Fruit fly (Drosophila melanogaster) whole organism, wandering third instar larva: ENCODE data around the gene ewg.

Experiments
- Abd-B ChIP-seq: fragments of >200 bp; optimal IDR thresholded peaks from 2 replicates; lab custom pipeline; 2017; ENCODE audit warnings: missing biosample characterization, missing genetic modification characterization
- CG32264 ChIP-seq: fragments of 200-800 bp; sonication (Bioruptor generic); optimal IDR thresholded peaks from 2 replicates; lab custom pipeline; 2016; ENCODE audit warnings: missing biosample characterization, missing genetic modification characterization
- CG9705 ChIP-seq: fragments of 200-800 bp; sonication (Bioruptor generic); optimal IDR thresholded peaks from 2 replicates; lab custom pipeline; 2018; ENCODE audit warnings: missing biosample characterization, mild to moderate bottlenecking, missing genetic modification characterization
- CrebA ChIP-seq: fragments of 200-800 bp; sonication (Bioruptor generic); optimal IDR thresholded peaks from 2 replicates; lab custom pipeline; 2016; ENCODE audit warnings: missing biosample characterization, mild to moderate bottlenecking, missing genetic modification characterization, borderline replicate concordance
- Dfd ChIP-seq: fragments of >200 bp; optimal IDR thresholded peaks from 2 replicates; lab custom pipeline; 2017; ENCODE audit warnings: missing biosample characterization, missing genetic modification characterization
- Dif ChIP-seq: fragments of 200-275, 200-300 bp; sonication (Bioruptor generic); optimal IDR thresholded peaks from 2 replicates; lab custom pipeline; 2018; ENCODE audit warnings: missing biosample characterization, missing genetic modification characterization; ENCODE audit not compliant: partially characterized antibody
- GATAd ChIP-seq: sonication (Bioruptor generic); optimal IDR thresholded peaks from 2 replicates; lab custom pipeline; 2016; ENCODE audit warnings: missing biosample characterization, missing genetic modification characterization
- HLH106 ChIP-seq: fragments of 200-800 bp; optimal IDR thresholded peaks from 3 replicates; lab custom pipeline; 2019; ENCODE audit warnings: missing biosample characterization, mild to moderate bottlenecking, missing genetic modification characterization, moderate library complexity
- Hnf4 ChIP-seq: fragments of 200-800 bp; sonication (Bioruptor generic); optimal IDR thresholded peaks from 2 replicates; lab custom pipeline; 2016; ENCODE audit warnings: missing biosample characterization, mild to moderate bottlenecking, missing genetic modification characterization
- Hr78 ChIP-seq: fragments of >200 bp; optimal IDR thresholded peaks from 2 replicates; lab custom pipeline; 2017; ENCODE audit warnings: missing biosample characterization, missing genetic modification characterization
- Hr83 ChIP-seq: fragments of 200-300 bp; sonication (Bioruptor generic); optimal IDR thresholded peaks from 2 replicates; lab custom pipeline; 2016; ENCODE audit warnings: missing biosample characterization, mild to moderate bottlenecking, missing genetic modification characterization, moderate library complexity; ENCODE audit not compliant: poor library complexity, severe bottlenecking
- Jra ChIP-seq: sonication (Bioruptor generic); optimal IDR thresholded peaks from 2 replicates; lab custom pipeline; 2016; ENCODE audit warnings: missing biosample characterization, missing genetic modification characterization
- Mio ChIP-seq: sonication (Bioruptor generic); optimal IDR thresholded peaks from 2 replicates; lab custom pipeline; 2016; ENCODE audit warnings: missing biosample characterization, missing genetic modification characterization
- Myc ChIP-seq: fragments of >200 bp; optimal IDR thresholded peaks from 2 replicates; lab custom pipeline; 2017
- N ChIP-seq: fragments of >200 bp; optimal IDR thresholded peaks from 2 replicates; lab custom pipeline; 2018; ENCODE audit warnings: missing biosample characterization, missing external identifiers, missing genetic modification characterization
- OdsH ChIP-seq: fragments of 200-800 bp; sonication (Bioruptor generic); optimal IDR thresholded peaks from 2 replicates; lab custom pipeline; 2016; ENCODE audit warnings: missing biosample characterization, mild to moderate bottlenecking, missing genetic modification characterization
- Rel ChIP-seq, 2 experiments: fragments of 200-800 bp; sonication (Bioruptor generic) in 1 of 2; optimal IDR thresholded peaks; 2 replicates in 1 of 2; 3 replicates in 1 of 2; lab custom pipeline; 2016 to 2019; ENCODE audit warnings: mild to moderate bottlenecking in 2 of 2, missing biosample characterization in 2 of 2, missing genetic modification characterization in 2 of 2, moderate library complexity in 1 of 2
- Sp1 ChIP-seq: fragments of 200-800 bp; sonication (Bioruptor generic); optimal IDR thresholded peaks from 3 replicates; lab custom pipeline; 2019; ENCODE audit warnings: missing biosample characterization, mild to moderate bottlenecking, missing genetic modification characterization, moderate library complexity
- Vsx2 ChIP-seq: fragments of 200-300, 225-300 bp; sonication (Bioruptor generic); optimal IDR thresholded peaks from 2 replicates; lab custom pipeline; 2018; ENCODE audit warnings: missing biosample characterization, missing genetic modification characterization; ENCODE audit not compliant: partially characterized antibody
- br ChIP-seq: fragments of 200-800 bp; sonication (Bioruptor generic); optimal IDR thresholded peaks from 2 replicates; lab custom pipeline; 2016; ENCODE audit warnings: missing biosample characterization, missing genetic modification characterization
- brk ChIP-seq: fragments of 200-800 bp; sonication (Bioruptor generic); optimal IDR thresholded peaks from 2 replicates; lab custom pipeline; 2016; ENCODE audit warnings: missing biosample characterization, mild to moderate bottlenecking, missing genetic modification characterization
- dl ChIP-seq, 2 experiments: fragments of 175-275, 200-275 bp in 1 of 2; fragments of 200-275 bp in 1 of 2; sonication (Bioruptor generic); optimal IDR thresholded peaks; lab custom pipeline; 2018; ENCODE audit warnings: mild to moderate bottlenecking in 2 of 2, missing biosample characterization in 2 of 2, missing genetic modification characterization in 2 of 2, moderate library complexity in 2 of 2; ENCODE audit not compliant: partially characterized antibody in 2 of 2, insufficient read depth in 1 of 2
- dmrt93B ChIP-seq: fragments of 200-800 bp; sonication (Bioruptor generic); optimal IDR thresholded peaks from 2 replicates; lab custom pipeline; 2018; ENCODE audit warnings: missing biosample characterization, mild to moderate bottlenecking, missing genetic modification characterization
- dsf ChIP-seq: sonication (Bioruptor generic); optimal IDR thresholded peaks from 2 replicates; lab custom pipeline; 2016; ENCODE audit warnings: missing biosample characterization, missing genetic modification characterization, borderline replicate concordance
- ey ChIP-seq: fragments of 200-800 bp; sonication (Bioruptor generic); optimal IDR thresholded peaks from 2 replicates; lab custom pipeline; 2016; ENCODE audit warnings: missing biosample characterization, missing genetic modification characterization
- foxo ChIP-seq, 2 experiments: fragments of 200-800 bp; sonication (Bioruptor generic); optimal IDR thresholded peaks; 2 replicates in 1 of 2; 3 replicates in 1 of 2; lab custom pipeline; 2016 to 2017; ENCODE audit warnings: missing biosample characterization in 2 of 2, missing genetic modification characterization in 2 of 2
- fru ChIP-seq: fragments of 200-800 bp; sonication (Bioruptor generic); optimal IDR thresholded peaks from 3 replicates; lab custom pipeline; 2016; ENCODE audit warnings: missing biosample characterization, mild to moderate bottlenecking, missing genetic modification characterization
- h ChIP-seq: fragments of 200-800 bp; sonication (Bioruptor generic); optimal IDR thresholded peaks from 3 replicates; lab custom pipeline; 2016; ENCODE audit warnings: missing biosample characterization, mild to moderate bottlenecking, missing genetic modification characterization
- jim ChIP-seq: fragments of 175-275, 200-325 bp; sonication (Bioruptor generic); optimal IDR thresholded peaks from 2 replicates; lab custom pipeline; 2016; ENCODE audit warnings: missing biosample characterization, mild to moderate bottlenecking, missing genetic modification characterization
- lola ChIP-seq: fragments of >200 bp; optimal IDR thresholded peaks from 2 replicates; lab custom pipeline; 2017; ENCODE audit warnings: missing biosample characterization, missing genetic modification characterization
- pan ChIP-seq: fragments of >200 bp; optimal IDR thresholded peaks from 2 replicates; lab custom pipeline; 2017
- psq ChIP-seq: fragments of 200-800 bp; sonication (Bioruptor generic); optimal IDR thresholded peaks from 3 replicates; lab custom pipeline; 2017; ENCODE audit warnings: missing biosample characterization, mild to moderate bottlenecking, missing genetic modification characterization, moderate library complexity
- rgr ChIP-seq: fragments of 200-800 bp; sonication (Bioruptor generic); optimal IDR thresholded peaks from 3 replicates; lab custom pipeline; 2016; ENCODE audit warnings: missing biosample characterization, mild to moderate bottlenecking, missing genetic modification characterization
- sage ChIP-seq: fragments of 200-800 bp; sonication (Bioruptor generic); optimal IDR thresholded peaks from 2 replicates; lab custom pipeline; 2016; ENCODE audit warnings: missing biosample characterization, mild to moderate bottlenecking, missing genetic modification characterization
- sv ChIP-seq: fragments of 200-800 bp; sonication (Bioruptor generic); optimal IDR thresholded peaks from 3 replicates; lab custom pipeline; 2016; ENCODE audit warnings: missing biosample characterization, missing genetic modification characterization
- tai ChIP-seq: sonication (Bioruptor generic); optimal IDR thresholded peaks from 2 replicates; lab custom pipeline; 2016; ENCODE audit warnings: missing biosample characterization, missing genetic modification characterization
- usp ChIP-seq: fragments of >200 bp; optimal IDR thresholded peaks from 2 replicates; lab custom pipeline; 2017; ENCODE audit warnings: missing biosample characterization, missing genetic modification characterization
- woc ChIP-seq: sonication (Bioruptor generic); optimal IDR thresholded peaks from 2 replicates; lab custom pipeline; 2016; ENCODE audit warnings: missing biosample characterization, mild to moderate bottlenecking, missing genetic modification characterization

The ewg gene

DNA sequence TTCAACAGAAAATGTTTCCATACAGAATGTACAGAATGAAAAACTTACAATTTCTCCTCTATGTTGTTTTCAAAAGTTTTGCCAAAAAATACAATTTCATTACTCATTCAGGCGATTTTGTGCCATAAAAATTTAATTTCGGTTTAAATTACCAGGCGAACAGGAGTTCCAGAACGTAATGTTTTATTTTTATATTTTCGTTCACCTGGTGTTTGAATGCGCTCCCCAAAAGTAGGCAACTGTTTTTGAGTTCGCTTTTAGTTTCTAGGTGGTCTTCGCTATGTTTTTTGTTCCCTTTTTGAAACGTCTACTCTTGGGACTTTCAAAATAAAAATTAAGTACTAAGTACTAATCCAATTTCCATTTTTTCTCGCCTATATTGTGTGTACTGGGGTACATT is 13.8 kb downstream of the ewg start:
- TF ChIP-seq Dif (GFP tag; lab: Kevin White, UChicago) = no peak
- no peak for TF ChIP-seq ey (GFP tag; lab: Kevin White, UChicago)
- TF ChIP-seq pan (lab: Kevin White, UChicago) = no peak
- no peak for TF ChIP-seq Mio (GFP tag; lab: Kevin White, UChicago)
- TF ChIP-seq HLH106 = no peak
- TF ChIP-seq CrebA (GFP tag; lab: Kevin White, UChicago) = no peak
- TF ChIP-seq GATAd = no peak
- TF ChIP-seq tai (GFP tag; lab: Kevin White, UChicago) = no peak
- TF ChIP-seq fru (GFP tag; lab: Kevin White, UChicago) = no peak
- no peak for TF ChIP-seq lola (GFP tag; lab: Kevin White, UChicago)
- no peak for TF ChIP-seq dmrt93B (GFP tag; lab: Kevin White, UChicago)
- no peak for TF ChIP-seq h (GFP tag; lab: Kevin White, UChicago)
- TF ChIP-seq br (GFP tag; lab: Kevin White, UChicago) = no peak
- TF ChIP-seq Hr83 (GFP tag; lab: Kevin White, UChicago) = no peak
- no peak for TF ChIP-seq dsf (GFP tag; lab: Kevin White, UChicago)

- TF ChIP-seq Mio (GFP tag; lab: Kevin White, UChicago) = no peak
- TF ChIP-seq Vsx2 (GFP tag; lab: Kevin White, UChicago) = peak; percentile 30
- TF ChIP-seq HLH106 = peak; percentile 40
- TF ChIP-seq OdsH (GFP tag; lab: Kevin White, UChicago) = peak; percentile 55
- peak; percentile 43 for TF ChIP-seq ey (GFP tag; lab: Kevin White, UChicago)
- TF ChIP-seq Hr83 (GFP tag; lab: Kevin White, UChicago) = no peak
- no peak for TF ChIP-seq jim (GFP tag; lab: Kevin White, UChicago)
- peak; percentile 51 for TF ChIP-seq fru (GFP tag; lab: Kevin White, UChicago)
- TF ChIP-seq CrebA (GFP tag; lab: Kevin White, UChicago) = no peak
- no peak for TF ChIP-seq CG9705
- TF ChIP-seq Myc (lab: Kevin White, UChicago) = no peak
- no peak for TF ChIP-seq GATAd
- peak; percentile 65 for TF ChIP-seq rgr (GFP tag; lab: Kevin White, UChicago)
- no peak for TF ChIP-seq N
- no peak for TF ChIP-seq CG32264 (GFP tag; lab: Kevin White, UChicago)
- TF ChIP-seq Sp1 (GFP tag; lab: Kevin White, UChicago) = peak; percentile 3
- TF ChIP-seq tai (GFP tag; lab: Kevin White, UChicago) = no peak
- peak; percentile 21 for TF ChIP-seq woc (GFP tag; lab: Kevin White, UChicago)
- peak; percentile 57 for TF ChIP-seq h (GFP tag; lab: Kevin White, UChicago)
- no peak for TF ChIP-seq dl (GFP tag; optimal IDR thresholded peaks at IDR 0.05; lab: Kevin White, UChicago; ENCODE audit: insufficient read depth in 1 of 2, partially characterized antibody in 2 of 2)
- TF ChIP-seq Jra (GFP tag; lab: Kevin White, UChicago) = peak; percentile 25
- TF ChIP-seq sv (GFP tag; lab: Kevin White, UChicago) = no peak
- TF ChIP-seq usp = no peak
- peak; percentile 14 for TF ChIP-seq Rel (GFP tag; optimal IDR thresholded peaks at IDR 0.05; lab: Kevin White, UChicago)
- TF ChIP-seq Rel (tag; optimal IDR thresholded peaks at IDR 0.05; lab: Kevin White, UChicago) = no peak
- TF ChIP-seq psq (GFP tag; lab: Kevin White, UChicago) = peak; percentile 27
- peak; percentile 66 for TF ChIP-seq Hnf4 (GFP tag; lab: Kevin White, UChicago)
- TF ChIP-seq foxo (GFP tag; optimal IDR thresholded peaks at IDR 0.05; lab: Kevin White, UChicago) = peak in 1 of 2 experiments; percentile 48
- peak; percentile 20 for TF ChIP-seq Dif (GFP tag; lab: Kevin White, UChicago)
- TF ChIP-seq dmrt93B (GFP tag; lab: Kevin White, UChicago) = no peak
- no peak for TF ChIP-seq Dfd (GFP tag; lab: Kevin White, UChicago)
- peak; percentile 21 for TF ChIP-seq br (GFP tag; lab: Kevin White, UChicago)
- TF ChIP-seq dsf (GFP tag; lab: Kevin White, UChicago) = no peak
- TF ChIP-seq pan (lab: Kevin White, UChicago) = no peak
- no peak for TF ChIP-seq sage (GFP tag; lab: Kevin White, UChicago)
- no peak for TF ChIP-seq lola (GFP tag; lab: Kevin White, UChicago)
- TF ChIP-seq Abd-B (GFP tag; lab: Kevin White, UChicago) = no peak
- no peak for TF ChIP-seq Hr78 (GFP tag; lab: Kevin White, UChicago)
- TF ChIP-seq brk (GFP tag; lab: Kevin White, UChicago) = peak; percentile 11
These were observed 15.7 kb downstream of the ewg start, which contains the start of gene CG13377 for dm6 chrX:263728-264344. Gene CG13377 (minus strand): TSS chrX:263999.
